Fruit fly (Drosophila melanogaster): Measurements from ENCODE around the gene CG3397.

The CG3397 gene

DNA sequence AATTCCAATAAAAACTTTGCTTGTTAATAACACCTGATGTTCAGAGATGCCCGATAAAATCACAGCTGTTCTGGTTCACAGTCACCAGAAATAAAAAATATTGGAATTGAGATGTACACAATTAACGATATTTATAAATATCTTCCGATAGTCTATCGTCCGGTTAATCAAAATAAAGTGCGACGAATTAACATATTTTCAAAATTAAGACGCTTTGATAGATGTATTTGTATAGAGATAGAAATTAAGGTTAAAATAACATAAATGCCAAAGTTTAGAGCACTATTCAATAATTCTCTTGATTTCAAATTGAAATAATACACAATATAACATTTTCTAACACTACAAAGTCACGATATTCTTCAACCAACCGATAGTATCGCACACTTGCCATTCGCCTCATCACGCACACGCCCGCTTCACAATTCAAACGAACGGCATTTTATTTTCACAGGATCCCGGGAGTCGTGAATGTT is 21.6 kb downstream of the CG3397 start, which contains the start of the genes CG3281 and aurA (continued):
- TF ChIP-seq CG12391 (tag; optimal IDR thresholded peaks at IDR 0.05), result peak; percentile 86
- peak; percentile 69 for TF ChIP-seq pnt (GFP tag; optimal IDR thresholded peaks at IDR 0.05)
- TF ChIP-seq CG3995 (GFP tag; optimal IDR thresholded peaks at IDR 0.05), result peak; percentile 99
- TF ChIP-seq Atf-2 (GFP tag; optimal IDR thresholded peaks at IDR 0.05), result peak; percentile 59
- TF ChIP-seq Myb (GFP tag; optimal IDR thresholded peaks at IDR 0.05), result peak; percentile 89
- no peak for TF ChIP-seq otp (GFP tag; IDR thresholded peaks at IDR 0.05)
- TF ChIP-seq sug (tag; optimal IDR thresholded peaks at IDR 0.05), result peak; percentile 86
- TF ChIP-seq ap (GFP tag; IDR thresholded peaks at IDR 0.05), result no peak
- no peak for TF ChIP-seq CG11093 (GFP tag; IDR thresholded peaks at IDR 0.05)
- peak; percentile 97 for TF ChIP-seq hbn (GFP tag; IDR thresholded peaks at IDR 0.05; ENCODE audit: partially characterized antibody)
- no peak for TF ChIP-seq Hr78 (GFP tag; optimal IDR thresholded peaks at IDR 0.05)
- peak; percentile 88 for TF ChIP-seq Sry-β (GFP tag; optimal IDR thresholded peaks at IDR 0.05)
- no peak for TF ChIP-seq repo (GFP tag; optimal IDR thresholded peaks at IDR 0.05)
- peak; percentile 90 for TF ChIP-seq Sin3A (optimal IDR thresholded peaks at IDR 0.05)
- peak; percentile 82; the same call in 1 of the 2 replicates for TF ChIP-seq sob (GFP tag; IDR thresholded peaks at IDR 0.05)
- TF ChIP-seq BEAF-32 (GFP tag; optimal IDR thresholded peaks at IDR 0.05), result peak; percentile 100
- TF ChIP-seq fru (optimal IDR thresholded peaks at IDR 0.05), result no peak
- no peak for TF ChIP-seq h (optimal IDR thresholded peaks at IDR 0.05)
- peak; percentile 87 for TF ChIP-seq Abd-B (GFP tag; optimal IDR thresholded peaks at IDR 0.05)
- no peak for TF ChIP-seq HLHmδ (GFP tag; optimal IDR thresholded peaks at IDR 0.05)
- TF ChIP-seq dan (GFP tag; IDR thresholded peaks at IDR 0.05), result no peak
- peak; percentile 19; the same call in 1 of the 2 replicates for TF ChIP-seq Poxn (GFP tag; IDR thresholded peaks at IDR 0.05)
- TF ChIP-seq CG10462 (GFP tag; optimal IDR thresholded peaks at IDR 0.05), result peak; percentile 48
- peak; percentile 94 for TF ChIP-seq hb (GFP tag; IDR thresholded peaks at IDR 0.05; ENCODE audit: partially characterized antibody)
- TF ChIP-seq Dip3 (GFP tag; optimal IDR thresholded peaks at IDR 0.05), result peak; percentile 65
- peak; percentile 71 for TF ChIP-seq CG8924 (tag; optimal IDR thresholded peaks at IDR 0.05)
- TF ChIP-seq phol (tag; optimal IDR thresholded peaks at IDR 0.05), result peak; percentile 87
- peak; percentile 67 for TF ChIP-seq CG6272 (GFP tag; IDR thresholded peaks at IDR 0.05)
- TF ChIP-seq Lhr (GFP tag; optimal IDR thresholded peaks at IDR 0.05), result peak; percentile 77
- no peak for TF ChIP-seq CG6813 (GFP tag; optimal IDR thresholded peaks at IDR 0.05)
- peak; percentile 88 for TF ChIP-seq CG3847 (GFP tag; IDR thresholded peaks at IDR 0.05)
- TF ChIP-seq seq (GFP tag; IDR thresholded peaks at IDR 0.05), result no peak
- TF ChIP-seq CG10274 (GFP tag; optimal IDR thresholded peaks at IDR 0.05), result no peak
- no peak for TF ChIP-seq run (tag; optimal IDR thresholded peaks at IDR 0.05)
- TF ChIP-seq Dll (GFP tag; IDR thresholded peaks at IDR 0.05; ENCODE audit: partially characterized antibody), result peak; percentile 99
- TF ChIP-seq CG15479 (GFP tag; optimal IDR thresholded peaks at IDR 0.05), result no peak
- peak; percentile 64 for TF ChIP-seq ERR (GFP tag; optimal IDR thresholded peaks at IDR 0.05)
- peak; percentile 64 for TF ChIP-seq CG16815 (GFP tag; optimal IDR thresholded peaks at IDR 0.05)
- TF ChIP-seq lmd (GFP tag; IDR thresholded peaks at IDR 0.05), result peak; percentile 60; the same call in 1 of the 2 replicates
- peak; percentile 97 for TF ChIP-seq inv (GFP tag; IDR thresholded peaks at IDR 0.05; ENCODE audit: partially characterized antibody)
- peak; percentile 59 for TF ChIP-seq ssp (GFP tag; IDR thresholded peaks at IDR 0.05)
- TF ChIP-seq Atf6 (GFP tag; IDR thresholded peaks at IDR 0.05), result peak; percentile 56
- TF ChIP-seq NFAT (GFP tag; IDR thresholded peaks at IDR 0.05), result peak; percentile 4; the same call in 1 of the 2 replicates
- TF ChIP-seq Xbp1 (GFP tag; optimal IDR thresholded peaks at IDR 0.05), result peak; percentile 81
- peak; percentile 71 for TF ChIP-seq MBD-R2 (GFP tag; IDR thresholded peaks at IDR 0.05)
- peak; percentile 50 for TF ChIP-seq her (GFP tag; optimal IDR thresholded peaks at IDR 0.05)
- TF ChIP-seq jumu (GFP tag; optimal IDR thresholded peaks at IDR 0.05), result peak; percentile 87
- peak; percentile 57 for TF ChIP-seq ems (GFP tag; optimal IDR thresholded peaks at IDR 0.05)
- TF ChIP-seq Ets97D (GFP tag; optimal IDR thresholded peaks at IDR 0.05), result peak; percentile 85
- TF ChIP-seq prd (optimal IDR thresholded peaks at IDR 0.05), result no peak
- TF ChIP-seq prd (GFP tag; IDR thresholded peaks at IDR 0.05), result peak; percentile 74
- TF ChIP-seq Med (GFP tag), result peak; percentile 94
